Worm (Caenorhabditis elegans) whole organism, L4/young adult: Measurements from ENCODE around the gene F13E9.19.
A peak's percentile ranks its signal among the peaks of the same experiment; 100 is the strongest.

Source experiments
- W03F9.2 ChIP-seq: fragments of 150-350 bp; optimal IDR thresholded peaks from 2 replicates; lab custom pipeline; 2014; ENCODE audit warnings: missing biosample characterization, missing genetic modification characterization
- dao-5 ChIP-seq: sonication (generic microtip); optimal IDR thresholded peaks from 2 replicates; lab custom pipeline; 2016; ENCODE audit warnings: missing genotype, missing genetic modification characterization, moderate library complexity, missing compliant biosample characterization
- him-1 ChIP-seq: sonication (generic microtip); optimal IDR thresholded peaks from 2 replicates; lab custom pipeline; 2016; ENCODE audit warnings: missing genotype, missing genetic modification reagents, missing genetic modification characterization, missing compliant biosample characterization

Gene F13E9.19

ce11 chrIV:10936906-10937540, 37.8 kb downstream of the F13E9.19 start, which contains the start of gene fic-1:
fic-1 (plus strand) TSS chrIV:10937454.
- TF ChIP-seq W03F9.2 (tag; lab: Kevin White, UChicago) (peak; percentile 80), him-1 (tag; lab: Kevin White, UChicago) (no peak)

DNA sequence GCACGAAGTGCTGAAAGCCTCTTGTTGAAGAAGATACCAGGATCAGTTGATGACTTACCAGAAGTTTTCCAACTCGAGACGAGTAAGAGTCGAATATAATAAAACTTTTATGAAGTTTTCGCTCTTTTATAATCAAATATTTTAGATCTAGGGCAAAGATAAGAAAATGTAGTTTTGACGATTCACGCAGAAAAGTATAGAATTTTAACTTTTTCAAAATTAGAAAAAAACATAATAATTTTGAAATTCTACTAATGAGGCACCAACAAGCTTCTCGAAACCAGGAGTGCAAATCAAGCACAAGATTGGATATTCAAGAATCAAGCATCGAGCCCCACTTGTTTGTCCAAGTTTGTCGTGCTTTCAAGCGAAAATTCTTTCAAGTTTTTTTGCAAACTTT, 49.6 kb downstream of the F13E9.19 start, which contains the start of gene Y69E1A.1:
Y69E1A.1 (minus strand) TSS at position 101 of the 400 bp plus-strand sequence.
- TF ChIP-seq dao-5 (no peak), him-1 (tag; lab: Kevin White, UChicago) (no peak), W03F9.2 (tag; lab: Kevin White, UChicago) (no peak)
